Worm (Caenorhabditis elegans) whole organism, young adult: ENCODE data around the gene F54H5.3.

Source experiments
- B0035.1 ChIP-seq: sonication (generic microtip); optimal IDR thresholded peaks from 2 replicates; lab custom pipeline; 2016; ENCODE audit warnings: missing genetic modification characterization, mild to moderate bottlenecking, missing compliant biosample characterization, missing genotype, missing genetic modification reagents
- F23B12.7 ChIP-seq: sonication (generic microtip); optimal IDR thresholded peaks from 2 replicates; lab custom pipeline; 2017; ENCODE audit warnings: missing genetic modification characterization, mild to moderate bottlenecking, missing compliant biosample characterization, antibody characterized with exemption, moderate library complexity; ENCODE audit not compliant: insufficient read depth
- F57C9.4 ChIP-seq: sonication (generic microtip); optimal IDR thresholded peaks from 2 replicates; lab custom pipeline; 2017; ENCODE audit warnings: mild to moderate bottlenecking, missing genetic modification characterization, missing compliant biosample characterization
- K12H6.12 ChIP-seq: fragments of 200-800 bp; sonication (Bioruptor generic); optimal IDR thresholded peaks from 2 replicates; lab custom pipeline; 2018; ENCODE audit warnings: mild to moderate bottlenecking, missing genetic modification characterization, missing compliant biosample characterization
- cebp-2 ChIP-seq: fragments of 200-800 bp; sonication (Bioruptor generic); IDR thresholded peaks from 2 replicates; pipeline ENCODE4 v1.3.6; 2022; ENCODE audit warnings: missing genetic modification characterization, missing compliant biosample characterization
- ceh-91 ChIP-seq: fragments of 200-800 bp; sonication (Bioruptor generic); IDR thresholded peaks from 2 replicates; pipeline ENCODE4 v1.3.6; 2022; ENCODE audit warnings: missing genetic modification reagents, missing genetic modification characterization, missing compliant biosample characterization
- let-607 ChIP-seq, 2 experiments: fragments of 200-800 bp in 1 of 2; sonication (Bioruptor generic) in 1 of 2; sonication (generic microtip) in 1 of 2; optimal IDR thresholded peaks; 2 replicates each; lab custom pipeline; 2016 to 2018; ENCODE audit warnings: mild to moderate bottlenecking in 2 of 2, missing compliant biosample characterization in 2 of 2, missing genetic modification characterization in 2 of 2, moderate library complexity in 2 of 2, missing genotype in 1 of 2
- madf-10 ChIP-seq: sonication (generic microtip); optimal IDR thresholded peaks from 2 replicates; lab custom pipeline; 2016; ENCODE audit warnings: mild to moderate bottlenecking, missing genetic modification characterization, missing compliant biosample characterization
- madf-3 ChIP-seq: fragments of 200-800 bp; sonication (Bioruptor generic); IDR thresholded peaks from 2 replicates; pipeline ENCODE4 v1.3.6; 2022; ENCODE audit warnings: missing genetic modification reagents, missing genetic modification characterization, missing compliant biosample characterization
- nfya-1 ChIP-seq: sonication (generic microtip); optimal IDR thresholded peaks from 2 replicates; lab custom pipeline; 2017; ENCODE audit warnings: antibody characterized with exemption, missing compliant biosample characterization, missing genetic modification characterization, borderline replicate concordance; ENCODE audit not compliant: insufficient read depth
- unc-130 ChIP-seq: sonication (generic microtip); optimal IDR thresholded peaks from 2 replicates; lab custom pipeline; 2016; ENCODE audit warnings: missing genetic modification reagents, missing genetic modification characterization, missing compliant biosample characterization

DNA sequence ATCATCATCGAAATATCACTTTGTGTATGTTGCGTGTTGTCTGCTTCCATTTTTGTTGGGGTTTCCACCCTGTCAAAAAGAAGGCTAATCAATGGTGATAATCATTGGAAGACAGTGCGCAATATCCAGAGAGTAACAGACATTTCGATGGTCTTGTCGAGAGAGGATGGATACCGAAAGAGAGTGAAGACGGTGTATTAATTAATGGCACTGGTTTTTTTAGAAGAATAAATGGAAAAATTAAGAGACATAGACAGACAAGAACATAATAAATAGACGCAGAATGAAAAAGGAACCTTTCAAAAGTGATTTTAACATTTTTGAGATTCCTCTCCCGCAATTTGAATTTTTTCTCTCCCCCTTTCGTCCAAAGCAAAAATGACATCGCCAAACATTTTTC lies 3.0 kb upstream of the F54H5.3 start:
- TF ChIP-seq B0035.1 (no peak), madf-10 (tag; lab: Kevin White, UChicago) (no peak), ceh-91 (GFP tag; lab: Robert Waterston, UW) (no peak), F23B12.7 (tag; lab: Kevin White, UChicago) (no peak), madf-3 (GFP tag; lab: Robert Waterston, UW) (no peak), unc-130 (no peak), F57C9.4 (no peak), cebp-2 (GFP tag; lab: Robert Waterston, UW) (no peak), nfya-1 (no peak), K12H6.12 (tag; lab: Kevin White, UChicago) (no peak), let-607 (tag; optimal IDR thresholded peaks at IDR 0.05; lab: Kevin White, UChicago) (no peak)
